Fruit fly (Drosophila melanogaster): Measurements from ENCODE around the gene Sec15.
A peak's percentile ranks its signal among the peaks of the same experiment; 100 is the strongest.

- TF ChIP-seq pan (optimal IDR thresholded peaks at IDR 0.05) (no peak), tai (GFP tag; optimal IDR thresholded peaks at IDR 0.05) (no peak), Hr78 (GFP tag; optimal IDR thresholded peaks at IDR 0.05) (no peak), fru (GFP tag; optimal IDR thresholded peaks at IDR 0.05) (no peak), Jra (GFP tag; optimal IDR thresholded peaks at IDR 0.05) (peak; percentile 27), br (GFP tag; optimal IDR thresholded peaks at IDR 0.05) (no peak), OdsH (GFP tag; optimal IDR thresholded peaks at IDR 0.05) (no peak), Hr83 (GFP tag; optimal IDR thresholded peaks at IDR 0.05; ENCODE audit: poor library complexity, severe bottlenecking) (peak; percentile 10), usp (GFP tag; optimal IDR thresholded peaks at IDR 0.05) (no peak)
Observed at dm6 chr3R:21064000-21064924, 43.5 kb downstream of the Sec15 start, which contains the start of gene Cortactin.

All from whole organism, wandering third instar larva.